Worm (Caenorhabditis elegans): Measurements from ENCODE around the gene max-1.

max-1 gene

ce11 chrV:13129895-13130294, 9.9 kb upstream of the max-1 start, which contains the start of gene eat-6:
Gene eat-6 (minus strand): TSS chrV:13129995.
- no peak for TF ChIP-seq ets-4 (GFP tag; optimal IDR thresholded peaks at IDR 0.05)
- TF ChIP-seq ztf-6 (GFP tag; IDR thresholded peaks at IDR 0.05), result no peak
- no peak for TF ChIP-seq dox-1 (GFP tag; IDR thresholded peaks at IDR 0.05)
- TF ChIP-seq hlh-26 (GFP tag; conservative IDR thresholded peaks at IDR 0.05), result no peak
- TF ChIP-seq snpc-1.1 (tag; optimal IDR thresholded peaks at IDR 0.05; ENCODE audit: insufficient read depth), result no peak

- TF ChIP-seq Y56A3A.18 (GFP tag; IDR thresholded peaks at IDR 0.05) (0 out of 2 replicates have a peak, but pooled peaks have one; percentile 32), nfyb-1 (GFP tag; IDR thresholded peaks at IDR 0.05) (peak; percentile 56; the same call in 1 of the 2 replicates)
These were observed 5.9 kb upstream of the max-1 start for ce11 chrV:13125942-13126341.

- TF ChIP-seq hlh-26 (GFP tag; conservative IDR thresholded peaks at IDR 0.05) (no peak), nhr-120 (GFP tag; IDR thresholded peaks at IDR 0.05) (no peak), madf-10 (tag; optimal IDR thresholded peaks at IDR 0.05) (no peak), hsf-1 (GFP tag; IDR thresholded peaks at IDR 0.05) (no peak), nhr-90 (tag; optimal IDR thresholded peaks at IDR 0.05) (no peak), nfyb-1 (GFP tag; IDR thresholded peaks at IDR 0.05) (no peak)
These were observed 1.2 kb upstream of the max-1 start for ce11 chrV:13121266-13121665.

ce11 chrV:13116114-13116603, 3.9 kb downstream of the max-1 start, which contains the start of gene acly-2:
Gene acly-2 (plus strand): TSS chrV:13116488.
- TF ChIP-seq ztf-25 (GFP tag; IDR thresholded peaks at IDR 0.05) (no peak), F33H1.4 (GFP tag; IDR thresholded peaks at IDR 0.05) (no peak), T07F8.4 (tag; optimal IDR thresholded peaks at IDR 0.05) (no peak), lin-40 (tag; optimal IDR thresholded peaks at IDR 0.05) (no peak), snpc-4 (GFP tag; optimal IDR thresholded peaks at IDR 0.05) (no peak), snpc-4 (tag; optimal IDR thresholded peaks at IDR 0.05) (peak in 1 of 4 experiments; percentile 27), dox-1 (GFP tag; IDR thresholded peaks at IDR 0.05) (no peak), madf-8 (GFP tag; conservative IDR thresholded peaks at IDR 0.05) (peak; percentile 18; the same call in 1 of the 2 replicates), madf-6 (GFP tag; IDR thresholded peaks at IDR 0.05) (peak; percentile 59), efl-1 (GFP tag; optimal IDR thresholded peaks at IDR 0.05) (peak; percentile 54), lin-26 (GFP tag; IDR thresholded peaks at IDR 0.05) (no peak), Y53G8AR.9 (GFP tag; conservative IDR thresholded peaks at IDR 0.05) (no peak), Y79H2A.3 (GFP tag; conservative IDR thresholded peaks at IDR 0.05) (no peak), attf-5 (GFP tag; optimal IDR thresholded peaks at IDR 0.05) (no peak), F57A8.1 (GFP tag; optimal IDR thresholded peaks at IDR 0.05) (no peak)

- TF ChIP-seq ekl-4 (GFP tag; IDR thresholded peaks at IDR 0.05), result no peak
- no peak for TF ChIP-seq hrde-1 (tag; optimal IDR thresholded peaks at IDR 0.05; ENCODE audit: borderline replicate concordance)
- no peak for TF ChIP-seq dpff-1 (tag; optimal IDR thresholded peaks at IDR 0.05)
- TF ChIP-seq rcor-1 (GFP tag; IDR thresholded peaks at IDR 0.05), result no peak
- no peak for TF ChIP-seq repo-1 (tag; optimal IDR thresholded peaks at IDR 0.05)
- TF ChIP-seq mcd-1 (GFP tag; IDR thresholded peaks at IDR 0.05), result no peak
- TF ChIP-seq pha-4 (tag; optimal IDR thresholded peaks at IDR 0.05), result no peak
These were observed 5.3 kb downstream of the max-1 start for ce11 chrV:13114552-13115237.

Data from whole organism, young adult.